Worm (Caenorhabditis elegans): ENCODE data around the gene Y61A9LA.4.
"Not testable (repeated sequence)": the region's sequence is repeated elsewhere in the genome, so short reads cannot be mapped to it uniquely, and the experiment has no call there.

Gene Y61A9LA.4

ce11 chrV:4560441-4560840 lies at the start of gene Y61A9LA.4:
Gene Y61A9LA.4 (plus strand): TSS chrV:4560741.
- not testable (repeated sequence) for TF ChIP-seq T22C8.4 (GFP tag; IDR thresholded peaks at IDR 0.05); klf-2 (GFP tag; conservative IDR thresholded peaks at IDR 0.05); ztf-29 (GFP tag; IDR thresholded peaks at IDR 0.05)

- TF ChIP-seq ref-1 (GFP tag; conservative IDR thresholded peaks at IDR 0.05), result no peak
- no peak for TF ChIP-seq flt-1 (GFP tag; IDR thresholded peaks at IDR 0.05)
- TF ChIP-seq tab-1 (GFP tag; IDR thresholded peaks at IDR 0.05), result no peak
- TF ChIP-seq ztf-29 (GFP tag; IDR thresholded peaks at IDR 0.05), result no peak
- no peak for TF ChIP-seq ztf-23 (GFP tag; IDR thresholded peaks at IDR 0.05)
These were observed 47.8 kb upstream of the Y61A9LA.4 start, which contains the start of gene T28F12.1 for ce11 chrV:4512733-4513132. Gene T28F12.1 (plus strand): TSS chrV:4513033.

ce11 chrV:4518657-4519056 lies 41.9 kb upstream of the Y61A9LA.4 start:
- TF ChIP-seq cog-1 (tag; optimal IDR thresholded peaks at IDR 0.05) (no peak), ref-1 (GFP tag; conservative IDR thresholded peaks at IDR 0.05) (no peak), T22C8.4 (GFP tag; IDR thresholded peaks at IDR 0.05) (no peak), med-1 (GFP tag; optimal IDR thresholded peaks at IDR 0.05; ENCODE audit: insufficient read depth) (no peak), klf-2 (GFP tag; conservative IDR thresholded peaks at IDR 0.05) (no peak), ztf-23 (GFP tag; IDR thresholded peaks at IDR 0.05) (no peak), tab-1 (GFP tag; IDR thresholded peaks at IDR 0.05) (no peak), ztf-29 (GFP tag; IDR thresholded peaks at IDR 0.05) (no peak), flt-1 (GFP tag; IDR thresholded peaks at IDR 0.05) (no peak)

ce11 chrV:4523312-4523711 lies 37.2 kb upstream of the Y61A9LA.4 start:
- no peak for TF ChIP-seq flt-1 (GFP tag; IDR thresholded peaks at IDR 0.05)
- TF ChIP-seq T22C8.4 (GFP tag; IDR thresholded peaks at IDR 0.05), result no peak
- TF ChIP-seq klf-2 (GFP tag; conservative IDR thresholded peaks at IDR 0.05), result no peak
- TF ChIP-seq ref-1 (GFP tag; conservative IDR thresholded peaks at IDR 0.05), result no peak
- no peak for TF ChIP-seq tab-1 (GFP tag; IDR thresholded peaks at IDR 0.05)
- no peak for TF ChIP-seq ztf-29 (GFP tag; IDR thresholded peaks at IDR 0.05)
- no peak for TF ChIP-seq med-1 (GFP tag; optimal IDR thresholded peaks at IDR 0.05; ENCODE audit: insufficient read depth)
- TF ChIP-seq ztf-23 (GFP tag; IDR thresholded peaks at IDR 0.05), result no peak
- no peak for TF ChIP-seq cog-1 (tag; optimal IDR thresholded peaks at IDR 0.05)

- TF ChIP-seq klf-2 (GFP tag; conservative IDR thresholded peaks at IDR 0.05), result no peak
- no peak for TF ChIP-seq ref-1 (GFP tag; conservative IDR thresholded peaks at IDR 0.05)
- no peak for TF ChIP-seq ztf-29 (GFP tag; IDR thresholded peaks at IDR 0.05)
- TF ChIP-seq med-1 (GFP tag; optimal IDR thresholded peaks at IDR 0.05; ENCODE audit: insufficient read depth), result no peak
- no peak for TF ChIP-seq cog-1 (tag; optimal IDR thresholded peaks at IDR 0.05)
These were observed 36.7 kb upstream of the Y61A9LA.4 start for ce11 chrV:4523844-4524243.

- TF ChIP-seq ref-1 (GFP tag; conservative IDR thresholded peaks at IDR 0.05) (no peak), ztf-23 (GFP tag; IDR thresholded peaks at IDR 0.05) (no peak), T22C8.4 (GFP tag; IDR thresholded peaks at IDR 0.05) (no peak), med-1 (GFP tag; optimal IDR thresholded peaks at IDR 0.05; ENCODE audit: insufficient read depth) (no peak), flt-1 (GFP tag; IDR thresholded peaks at IDR 0.05) (no peak), cog-1 (tag; optimal IDR thresholded peaks at IDR 0.05) (no peak), tab-1 (GFP tag; IDR thresholded peaks at IDR 0.05) (no peak), klf-2 (GFP tag; conservative IDR thresholded peaks at IDR 0.05) (no peak), ztf-29 (GFP tag; IDR thresholded peaks at IDR 0.05) (no peak)
These were observed 36.2 kb upstream of the Y61A9LA.4 start for ce11 chrV:4524327-4524726.

ce11 chrV:4525106-4525505 lies 35.4 kb upstream of the Y61A9LA.4 start:
- TF ChIP-seq ztf-23 (GFP tag; IDR thresholded peaks at IDR 0.05), result no peak
- TF ChIP-seq cog-1 (tag; optimal IDR thresholded peaks at IDR 0.05), result no peak
- TF ChIP-seq ref-1 (GFP tag; conservative IDR thresholded peaks at IDR 0.05), result no peak
- TF ChIP-seq klf-2 (GFP tag; conservative IDR thresholded peaks at IDR 0.05), result no peak
- TF ChIP-seq ztf-29 (GFP tag; IDR thresholded peaks at IDR 0.05), result no peak
- TF ChIP-seq tab-1 (GFP tag; IDR thresholded peaks at IDR 0.05), result no peak
- no peak for TF ChIP-seq T22C8.4 (GFP tag; IDR thresholded peaks at IDR 0.05)
- no peak for TF ChIP-seq flt-1 (GFP tag; IDR thresholded peaks at IDR 0.05)
- TF ChIP-seq med-1 (GFP tag; optimal IDR thresholded peaks at IDR 0.05; ENCODE audit: insufficient read depth), result no peak

ce11 chrV:4525512-4525911 lies 35.0 kb upstream of the Y61A9LA.4 start:
- TF ChIP-seq tab-1 (GFP tag; IDR thresholded peaks at IDR 0.05) (no peak), med-1 (GFP tag; optimal IDR thresholded peaks at IDR 0.05; ENCODE audit: insufficient read depth) (no peak), T22C8.4 (GFP tag; IDR thresholded peaks at IDR 0.05) (no peak), klf-2 (GFP tag; conservative IDR thresholded peaks at IDR 0.05) (no peak), ztf-23 (GFP tag; IDR thresholded peaks at IDR 0.05) (no peak), ztf-29 (GFP tag; IDR thresholded peaks at IDR 0.05) (no peak), flt-1 (GFP tag; IDR thresholded peaks at IDR 0.05) (no peak), cog-1 (tag; optimal IDR thresholded peaks at IDR 0.05) (no peak), ref-1 (GFP tag; conservative IDR thresholded peaks at IDR 0.05) (no peak)

- TF ChIP-seq ztf-29 (GFP tag; IDR thresholded peaks at IDR 0.05) (no peak), ref-1 (GFP tag; conservative IDR thresholded peaks at IDR 0.05) (no peak), flt-1 (GFP tag; IDR thresholded peaks at IDR 0.05) (no peak), med-1 (GFP tag; optimal IDR thresholded peaks at IDR 0.05; ENCODE audit: insufficient read depth) (no peak), ztf-23 (GFP tag; IDR thresholded peaks at IDR 0.05) (no peak), cog-1 (tag; optimal IDR thresholded peaks at IDR 0.05) (no peak), tab-1 (GFP tag; IDR thresholded peaks at IDR 0.05) (no peak), klf-2 (GFP tag; conservative IDR thresholded peaks at IDR 0.05) (no peak), T22C8.4 (GFP tag; IDR thresholded peaks at IDR 0.05) (no peak)
These were observed 33.6 kb upstream of the Y61A9LA.4 start for ce11 chrV:4526801-4527425.

ce11 chrV:4527934-4528333 lies 32.6 kb upstream of the Y61A9LA.4 start:
- no peak for TF ChIP-seq med-1 (GFP tag; optimal IDR thresholded peaks at IDR 0.05; ENCODE audit: insufficient read depth)
- no peak for TF ChIP-seq ztf-29 (GFP tag; IDR thresholded peaks at IDR 0.05)
- no peak for TF ChIP-seq T22C8.4 (GFP tag; IDR thresholded peaks at IDR 0.05)
- TF ChIP-seq tab-1 (GFP tag; IDR thresholded peaks at IDR 0.05), result no peak
- TF ChIP-seq cog-1 (tag; optimal IDR thresholded peaks at IDR 0.05), result no peak
- no peak for TF ChIP-seq ztf-23 (GFP tag; IDR thresholded peaks at IDR 0.05)
- no peak for TF ChIP-seq klf-2 (GFP tag; conservative IDR thresholded peaks at IDR 0.05)
- no peak for TF ChIP-seq flt-1 (GFP tag; IDR thresholded peaks at IDR 0.05)
- no peak for TF ChIP-seq ref-1 (GFP tag; conservative IDR thresholded peaks at IDR 0.05)
